Worm (Caenorhabditis elegans) whole organism, early embryonic: ENCODE data around the gene gst-10.

Experiments used
- B0310.2 ChIP-seq: sonication (generic microtip); optimal IDR thresholded peaks from 2 replicates; lab custom pipeline; 2016; ENCODE audit warnings: mild to moderate bottlenecking, missing genetic modification characterization, missing compliant biosample characterization
- F13C5.2 ChIP-seq: sonication (generic microtip); optimal IDR thresholded peaks from 2 replicates; lab custom pipeline; 2017; ENCODE audit warnings: mild to moderate bottlenecking, missing genetic modification characterization, inconsistent platforms, missing compliant biosample characterization
- aly-1 ChIP-seq: sonication (generic microtip); optimal IDR thresholded peaks from 2 replicates; lab custom pipeline; 2016; ENCODE audit warnings: missing genetic modification characterization, missing compliant biosample characterization
- ama-1 ChIP-seq: fragments of 150-350 bp; optimal IDR thresholded peaks from 2 replicates; lab custom pipeline; 2014
- ceh-13 ChIP-seq: fragments of 200-800 bp; sonication (Bioruptor generic); optimal IDR thresholded peaks from 2 replicates; lab custom pipeline; 2018; ENCODE audit warnings: mild to moderate bottlenecking, missing genetic modification characterization, missing compliant biosample characterization
- ceh-36 ChIP-seq: sonication (generic microtip); optimal IDR thresholded peaks from 2 replicates; lab custom pipeline; 2016; ENCODE audit warnings: missing genetic modification characterization, inconsistent platforms, missing compliant biosample characterization
- ets-7 ChIP-seq: sonication (generic microtip); optimal IDR thresholded peaks from 2 replicates; lab custom pipeline; 2016; ENCODE audit warnings: missing genotype, missing genetic modification characterization, missing compliant biosample characterization
- flt-1 ChIP-seq: fragments of 200-800 bp; sonication (Bioruptor generic); IDR thresholded peaks from 2 replicates; pipeline ENCODE4 v1.3.6; 2022; ENCODE audit warnings: missing genetic modification characterization, missing compliant biosample characterization
- hmbx-1 ChIP-seq: sonication (generic microtip); optimal IDR thresholded peaks from 2 replicates; lab custom pipeline; 2016; ENCODE audit warnings: mild to moderate bottlenecking, missing genetic modification characterization, missing compliant biosample characterization
- pes-1 ChIP-seq: fragments of 200-800 bp; sonication (Bioruptor generic); IDR thresholded peaks from 2 replicates; pipeline ENCODE4 v1.3.6; 2022; ENCODE audit warnings: missing genetic modification reagents, missing genetic modification characterization, missing compliant biosample characterization
- scrt-1 ChIP-seq: fragments of 200-800 bp; sonication (Bioruptor generic); IDR thresholded peaks from 2 replicates; pipeline ENCODE4 v1.3.6; 2022; ENCODE audit warnings: missing genetic modification characterization, missing compliant biosample characterization
- sea-1 ChIP-seq: fragments of 200-800 bp; sonication (Bioruptor generic); conservative IDR thresholded peaks from 2 replicates; pipeline ENCODE4 v1.3.6; 2022; ENCODE audit warnings: missing genetic modification characterization, missing compliant biosample characterization
- tbx-11 ChIP-seq: fragments of 200-800 bp; sonication (Bioruptor generic); IDR thresholded peaks from 2 replicates; pipeline ENCODE4 v1.3.6; 2022; ENCODE audit warnings: missing genetic modification characterization, missing compliant biosample characterization
- tbx-37 ChIP-seq: fragments of 200-800 bp; sonication (Bioruptor generic); conservative IDR thresholded peaks from 2 replicates; pipeline ENCODE4 v1.3.6; 2022; ENCODE audit warnings: missing genetic modification reagents, missing genetic modification characterization, missing compliant biosample characterization
- tra-4 ChIP-seq: sonication (generic microtip); optimal IDR thresholded peaks from 2 replicates; lab custom pipeline; 2017; ENCODE audit warnings: missing genetic modification characterization, missing compliant biosample characterization

The gst-10 gene

DNA sequence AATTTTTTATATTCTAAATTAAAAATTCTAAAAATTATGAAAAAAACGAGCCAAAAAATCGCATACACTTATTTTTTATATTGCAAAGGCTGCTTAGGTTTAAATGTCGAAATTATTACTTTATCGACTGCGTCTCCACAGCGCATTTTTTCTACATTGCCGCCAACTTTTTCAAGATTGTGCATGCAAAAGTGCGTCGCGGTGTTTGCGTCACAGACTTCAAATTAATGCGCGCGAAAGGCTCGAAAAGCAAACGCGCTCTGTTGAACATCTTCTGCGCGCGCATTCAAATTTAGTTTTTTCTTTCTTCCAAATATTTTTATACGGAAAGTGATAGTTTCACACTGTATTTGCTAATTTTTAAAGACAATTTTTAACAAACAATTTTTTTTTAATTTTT is 39.1 kb downstream of the gst-10 start:
- TF ChIP-seq F13C5.2 (tag; lab: Kevin White, UChicago) (peak; percentile 4), tra-4 (tag; lab: Kevin White, UChicago) (no peak), flt-1 (no peak), tbx-37 (GFP tag; lab: Robert Waterston, UW) (no peak), pes-1 (GFP tag; lab: Robert Waterston, UW) (peak; percentile 52; the same call in 1 of the 2 replicates), tbx-11 (GFP tag; lab: Robert Waterston, UW) (0 out of 2 replicates have a peak, but pooled peaks have one; percentile 18), ama-1 (no peak), aly-1 (tag; lab: Kevin White, UChicago) (no peak)

DNA sequence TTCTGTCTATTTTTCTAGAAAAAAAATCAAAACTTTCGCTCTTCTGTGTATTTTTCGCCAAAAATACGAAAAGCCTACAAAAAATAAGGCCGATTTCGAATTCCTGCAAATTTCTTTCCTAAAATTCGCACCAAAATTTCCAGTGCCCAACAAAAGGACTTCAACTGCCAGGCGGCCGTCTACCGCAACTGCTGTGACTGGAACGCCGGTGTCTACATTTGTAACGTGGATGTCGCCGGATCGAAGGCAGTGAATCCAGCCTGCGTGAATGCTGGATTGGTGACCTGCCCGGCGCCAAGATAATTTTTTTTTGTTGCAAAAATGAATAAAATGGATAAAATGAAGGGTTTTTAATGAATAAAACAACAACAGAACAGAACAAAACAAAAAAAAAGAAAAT is 40.3 kb downstream of the gst-10 start:
- no peak for TF ChIP-seq tbx-37 (GFP tag; lab: Robert Waterston, UW)

DNA sequence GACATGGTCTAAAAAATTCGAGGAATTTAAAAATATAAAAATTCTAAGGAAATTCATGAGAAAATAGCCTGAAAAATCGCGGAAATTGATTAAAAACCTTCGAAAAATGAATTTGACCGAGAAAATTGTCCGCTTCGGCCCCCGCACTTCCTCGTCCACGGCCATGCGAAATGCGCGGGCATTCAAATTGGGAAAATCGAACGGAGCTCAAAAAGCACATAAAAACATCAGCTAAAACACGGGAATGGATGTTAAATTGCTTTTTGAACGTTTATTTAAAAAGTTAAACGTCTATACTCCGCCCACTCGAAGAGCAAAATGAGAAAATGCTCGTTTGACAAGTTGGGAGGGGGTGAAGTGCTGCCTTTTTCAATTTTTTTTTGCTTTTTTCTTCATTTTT is 41.6 kb downstream of the gst-10 start, which contains the start of gene F53E10.6:
F53E10.6 (minus strand) TSS at position 8 of the 400 bp plus-strand sequence.
- TF ChIP-seq tbx-11 (GFP tag; lab: Robert Waterston, UW) (0 out of 2 replicates have a peak, but pooled peaks have one; percentile 16), tbx-37 (GFP tag; lab: Robert Waterston, UW) (peak; percentile 60; the same call in 1 of the 2 replicates), ceh-36 (tag; lab: Kevin White, UChicago) (no peak), B0310.2 (tag; lab: Kevin White, UChicago) (no peak), pes-1 (GFP tag; lab: Robert Waterston, UW) (peak; percentile 53; the same call in 1 of the 2 replicates)

DNA sequence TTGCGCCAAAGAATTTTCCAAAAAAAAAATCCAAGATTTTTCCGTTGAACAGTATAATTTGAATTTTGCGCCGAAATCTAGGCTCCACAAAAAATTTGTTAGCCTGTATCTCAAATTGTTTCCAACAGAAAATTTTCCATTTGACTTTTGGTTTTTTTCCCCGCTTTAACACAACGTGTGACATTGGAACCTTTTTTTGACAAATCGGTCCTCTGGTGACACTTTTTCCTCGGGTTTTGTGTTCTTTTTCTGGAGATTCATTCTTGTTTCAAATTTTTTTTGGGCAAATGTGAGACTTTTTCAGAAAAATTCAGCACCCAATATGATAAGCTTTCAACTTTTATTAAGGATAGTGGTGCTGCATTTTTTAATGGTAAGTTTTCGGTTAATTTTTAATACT is 46.9 kb downstream of the gst-10 start, which contains the start of gene acr-17:
acr-17 (plus strand) TSS at position 301 of the 400 bp plus-strand sequence.
- no peak for TF ChIP-seq aly-1 (tag; lab: Kevin White, UChicago)
- no peak for TF ChIP-seq tra-4 (tag; lab: Kevin White, UChicago)
- no peak for TF ChIP-seq F13C5.2 (tag; lab: Kevin White, UChicago)
- TF ChIP-seq flt-1 = no peak
- TF ChIP-seq sea-1 (GFP tag; lab: Robert Waterston, UW) = no peak
- no peak for TF ChIP-seq pes-1 (GFP tag; lab: Robert Waterston, UW)
- no peak for TF ChIP-seq scrt-1
- TF ChIP-seq B0310.2 (tag; lab: Kevin White, UChicago) = no peak
- no peak for TF ChIP-seq hmbx-1 (tag; lab: Kevin White, UChicago)
- TF ChIP-seq ama-1 = no peak
- TF ChIP-seq ceh-36 (tag; lab: Kevin White, UChicago) = no peak
- TF ChIP-seq ets-7 (tag; lab: Kevin White, UChicago) = no peak
- no peak for TF ChIP-seq ceh-13 (GFP tag; lab: Kevin White, UChicago)
